Fruit fly (Drosophila melanogaster) whole organism, embryonic: ENCODE measurements around the gene CG6414.

ENCODE experiments used
- BEAF-32 ChIP-seq: fragments of 200-800 bp; sonication (Bioruptor generic); optimal IDR thresholded peaks from 3 replicates; lab custom pipeline; 2017; ENCODE audit warnings: missing biosample characterization, missing genetic modification characterization, mild to moderate bottlenecking, moderate library complexity, missing genetic modification reagents
- BtbVII ChIP-seq: fragments of 200-800 bp; sonication (Bioruptor generic); optimal IDR thresholded peaks from 3 replicates; lab custom pipeline; 2017; ENCODE audit warnings: missing biosample characterization, mild to moderate bottlenecking, missing genetic modification characterization
- Bteb2 ChIP-seq: fragments of 200-800 bp; sonication (Bioruptor generic); optimal IDR thresholded peaks from 2 replicates; lab custom pipeline; 2016; ENCODE audit warnings: missing biosample characterization, missing genetic modification characterization
- CG10267 ChIP-seq: fragments of 200-800 bp; sonication (Bioruptor generic); optimal IDR thresholded peaks from 2 replicates; lab custom pipeline; 2018; ENCODE audit warnings: missing biosample characterization, mild to moderate bottlenecking, missing genetic modification characterization, moderate library complexity
- CG10366 ChIP-seq: fragments of 200-800 bp; sonication (Bioruptor generic); IDR thresholded peaks from 2 replicates; pipeline ENCODE4 v1.3.6; 2022; ENCODE audit warnings: missing biosample characterization, missing genetic modification characterization
- CG10654 ChIP-seq: fragments of 200-800 bp; sonication (Bioruptor generic); optimal IDR thresholded peaks from 2 replicates; lab custom pipeline; 2016; ENCODE audit warnings: missing biosample characterization, missing genetic modification characterization
- CG10979 ChIP-seq: fragments of 200-800 bp; sonication (Bioruptor generic); optimal IDR thresholded peaks from 2 replicates; lab custom pipeline; 2018; ENCODE audit warnings: missing biosample characterization, mild to moderate bottlenecking, missing genetic modification characterization, moderate library complexity
- CG11696 ChIP-seq: fragments of 200-800 bp; sonication (Bioruptor generic); IDR thresholded peaks from 2 replicates; pipeline ENCODE4 v1.3.6; 2022; ENCODE audit warnings: missing biosample characterization, missing genetic modification characterization
- CG11723 ChIP-seq: fragments of 200-800 bp; sonication (Bioruptor generic); optimal IDR thresholded peaks from 2 replicates; lab custom pipeline; 2017; ENCODE audit warnings: missing biosample characterization, mild to moderate bottlenecking, missing genetic modification characterization
- CG13775 ChIP-seq: fragments of 200-800 bp; sonication (Bioruptor generic); optimal IDR thresholded peaks from 3 replicates; lab custom pipeline; 2017; ENCODE audit warnings: missing biosample characterization, mild to moderate bottlenecking, missing genetic modification characterization
- CG14441 ChIP-seq: fragments of 200-800 bp; sonication (Bioruptor generic); IDR thresholded peaks from 2 replicates; pipeline ENCODE4 v1.3.6; 2022; ENCODE audit warnings: missing biosample characterization, missing genetic modification characterization
- CG15011 ChIP-seq: fragments of 200-800 bp; sonication (Bioruptor generic); optimal IDR thresholded peaks from 3 replicates; lab custom pipeline; 2018; ENCODE audit warnings: missing biosample characterization, mild to moderate bottlenecking, missing genetic modification characterization
- CG17328 ChIP-seq: fragments of 200-800 bp; sonication (Bioruptor generic); IDR thresholded peaks from 2 replicates; pipeline ENCODE4 v1.3.6; 2022; ENCODE audit warnings: missing biosample characterization, missing genetic modification characterization
- CG2120 ChIP-seq: fragments of 200-800 bp; sonication (Bioruptor generic); optimal IDR thresholded peaks from 3 replicates; lab custom pipeline; 2016; ENCODE audit warnings: missing biosample characterization, missing genetic modification characterization
- CG2202 ChIP-seq: fragments of 200-800 bp; sonication (Bioruptor generic); optimal IDR thresholded peaks from 2 replicates; lab custom pipeline; 2018; ENCODE audit warnings: missing biosample characterization, mild to moderate bottlenecking, missing genetic modification characterization
- CG31365 ChIP-seq: fragments of 200-800 bp; sonication (Bioruptor generic); optimal IDR thresholded peaks from 2 replicates; lab custom pipeline; 2018; ENCODE audit warnings: missing biosample characterization, mild to moderate bottlenecking, missing genetic modification characterization
- CG31441 ChIP-seq: fragments of 200-800 bp; sonication (Bioruptor generic); IDR thresholded peaks from 2 replicates; pipeline ENCODE4 v1.3.6; 2022; ENCODE audit warnings: missing biosample characterization, missing genetic modification characterization
- CG32772 ChIP-seq: fragments of 200-800 bp; sonication (Bioruptor generic); IDR thresholded peaks from 2 replicates; pipeline ENCODE4 v1.3.6; 2022; ENCODE audit warnings: missing biosample characterization, missing genetic modification characterization
- CG3407 ChIP-seq: fragments of 200-800 bp; sonication (Bioruptor generic); optimal IDR thresholded peaks from 2 replicates; lab custom pipeline; 2018; ENCODE audit warnings: missing biosample characterization, mild to moderate bottlenecking, missing genetic modification characterization
- CG7928 ChIP-seq: fragments of 200-800 bp; sonication (Bioruptor generic); optimal IDR thresholded peaks from 2 replicates; lab custom pipeline; 2017; ENCODE audit warnings: missing biosample characterization, mild to moderate bottlenecking, missing genetic modification characterization
- CG7963 ChIP-seq: fragments of 200-800 bp; sonication (Bioruptor generic); IDR thresholded peaks from 3 replicates; pipeline ENCODE4 v1.3.6; 2022; ENCODE audit warnings: missing biosample characterization, missing genetic modification characterization; ENCODE audit not compliant: partially characterized antibody
- CG8359 ChIP-seq: fragments of 200-800 bp; sonication (Bioruptor generic); optimal IDR thresholded peaks from 2 replicates; lab custom pipeline; 2017; ENCODE audit warnings: missing biosample characterization, mild to moderate bottlenecking, missing genetic modification characterization, borderline replicate concordance
- CG8924 ChIP-seq: fragments of 200-800 bp; optimal IDR thresholded peaks from 3 replicates; lab custom pipeline; 2019; ENCODE audit warnings: missing biosample characterization, mild to moderate bottlenecking, missing genetic modification characterization, moderate library complexity
- CG9727 ChIP-seq: fragments of 200-800 bp; sonication (Bioruptor generic); optimal IDR thresholded peaks from 3 replicates; lab custom pipeline; 2017; ENCODE audit warnings: missing biosample characterization, mild to moderate bottlenecking, missing genetic modification characterization
- CG9797 ChIP-seq: fragments of 200-800 bp; sonication (Bioruptor generic); optimal IDR thresholded peaks from 3 replicates; lab custom pipeline; 2018; ENCODE audit warnings: missing biosample characterization, mild to moderate bottlenecking, missing genetic modification characterization
- Dref ChIP-seq: fragments of 200-800 bp; sonication (Bioruptor generic); IDR thresholded peaks from 2 replicates; pipeline ENCODE4 v1.3.6; 2022; ENCODE audit warnings: missing biosample characterization, missing genetic modification characterization
- Fer2 ChIP-seq: fragments of 200-800 bp; sonication (Bioruptor generic); optimal IDR thresholded peaks from 2 replicates; lab custom pipeline; 2018; ENCODE audit warnings: missing biosample characterization, mild to moderate bottlenecking, missing genetic modification characterization, moderate library complexity
- Nf-YC ChIP-seq: fragments of 200-800 bp; optimal IDR thresholded peaks from 3 replicates; lab custom pipeline; 2019; ENCODE audit warnings: missing biosample characterization, mild to moderate bottlenecking, missing genetic modification characterization, moderate library complexity
- Spps ChIP-seq: fragments of 200-800 bp; sonication (Bioruptor generic); optimal IDR thresholded peaks from 2 replicates; lab custom pipeline; 2018; ENCODE audit warnings: missing biosample characterization, mild to moderate bottlenecking, missing genetic modification characterization
- Sry-δ ChIP-seq: fragments of 200-800 bp; sonication (Bioruptor generic); optimal IDR thresholded peaks from 2 replicates; lab custom pipeline; 2016; ENCODE audit warnings: missing biosample characterization, missing genetic modification characterization
- br ChIP-seq: fragments of >200 bp; optimal IDR thresholded peaks from 2 replicates; lab custom pipeline; 2017
- corto ChIP-seq: fragments of 200-800 bp; sonication (Bioruptor generic); optimal IDR thresholded peaks from 2 replicates; lab custom pipeline; 2016; ENCODE audit warnings: missing biosample characterization, mild to moderate bottlenecking, missing genetic modification characterization, moderate library complexity
- danr ChIP-seq: fragments of 200-800 bp; sonication (Bioruptor generic); IDR thresholded peaks from 2 replicates; pipeline ENCODE4 v1.3.6; 2022; ENCODE audit warnings: missing biosample characterization, missing genetic modification characterization
- fd3F ChIP-seq: fragments of 200-800 bp; sonication (Bioruptor generic); optimal IDR thresholded peaks from 2 replicates; lab custom pipeline; 2018; ENCODE audit warnings: missing biosample characterization, mild to moderate bottlenecking, missing genetic modification characterization, moderate library complexity
- gce ChIP-seq: fragments of 200-800 bp; sonication (Bioruptor generic); IDR thresholded peaks from 3 replicates; pipeline ENCODE4 v1.3.6; 2022; ENCODE audit warnings: missing biosample characterization, missing genetic modification characterization
- gcm ChIP-seq: fragments of 200-800 bp; sonication (Bioruptor generic); optimal IDR thresholded peaks from 2 replicates; lab custom pipeline; 2019; ENCODE audit warnings: missing biosample characterization, mild to moderate bottlenecking, missing genetic modification characterization, moderate library complexity
- gcm2 ChIP-seq: fragments of 200-800 bp; sonication (Bioruptor generic); optimal IDR thresholded peaks from 2 replicates; lab custom pipeline; 2016; ENCODE audit warnings: missing biosample characterization, missing genetic modification characterization
- h ChIP-seq: fragments of >200 bp; optimal IDR thresholded peaks from 2 replicates; lab custom pipeline; 2017
- hkb ChIP-seq, 2 experiments: fragments of 200-800 bp in 1 of 2; fragments of >200 bp in 1 of 2; sonication (Bioruptor generic) in 1 of 2; IDR thresholded peaks in 1 of 2; optimal IDR thresholded peaks in 1 of 2; 2 replicates each; pipeline versions ENCODE4 v1.3.6 to Lab custom; 2017 to 2022; ENCODE audit warnings: missing biosample characterization in 1 of 2, missing genetic modification characterization in 1 of 2
- hth ChIP-seq: fragments of >200 bp; optimal IDR thresholded peaks from 2 replicates; lab custom pipeline; 2017; ENCODE audit warnings: inconsistent platforms
- mirr ChIP-seq: fragments of 200-800 bp; sonication (Bioruptor generic); optimal IDR thresholded peaks from 3 replicates; lab custom pipeline; 2018; ENCODE audit warnings: missing biosample characterization, mild to moderate bottlenecking, missing genetic modification characterization
- pan ChIP-seq, 4 experiments: fragments of >200 bp in 3 of 4; fragments of 200-800 bp in 1 of 4; sonication (Bioruptor generic) in 1 of 4; optimal IDR thresholded peaks in 3 of 4; IDR thresholded peaks in 1 of 4; 2 replicates each; pipeline versions ENCODE4 v1.3.6 to Lab custom; 2017 to 2022; ENCODE audit warnings: missing biosample characterization in 2 of 4, missing genetic modification characterization in 2 of 4, mixed read lengths in 1 of 4
- pho ChIP-seq: fragments of 200-800 bp; sonication (Bioruptor generic); optimal IDR thresholded peaks from 2 replicates; lab custom pipeline; 2016; ENCODE audit warnings: missing biosample characterization, missing genetic modification characterization
- pnt ChIP-seq: fragments of 200-800 bp; sonication (Bioruptor generic); optimal IDR thresholded peaks from 3 replicates; lab custom pipeline; 2016; ENCODE audit warnings: missing biosample characterization, missing genetic modification characterization
- pros ChIP-seq: fragments of 200-800 bp; sonication (Bioruptor generic); optimal IDR thresholded peaks from 3 replicates; lab custom pipeline; 2019; ENCODE audit warnings: missing biosample characterization, mild to moderate bottlenecking, missing genetic modification characterization, moderate library complexity
- psq ChIP-seq: fragments of 200-800 bp; sonication (Bioruptor generic); optimal IDR thresholded peaks from 2 replicates; lab custom pipeline; 2017; ENCODE audit warnings: missing biosample characterization, missing genetic modification characterization
- row ChIP-seq: fragments of 200-800 bp; sonication (Bioruptor generic); IDR thresholded peaks from 3 replicates; pipeline ENCODE4 v1.3.6; 2022; ENCODE audit warnings: missing biosample characterization, missing genetic modification characterization
- sim ChIP-seq: fragments of 200-800 bp; sonication (Bioruptor generic); IDR thresholded peaks from 2 replicates; pipeline ENCODE4 v1.3.6; 2022; ENCODE audit warnings: missing biosample characterization, missing genetic modification characterization
- sr ChIP-seq: fragments of 200-800 bp; sonication (Bioruptor generic); IDR thresholded peaks from 3 replicates; pipeline ENCODE4 v1.3.6; 2022; ENCODE audit warnings: missing biosample characterization, missing genetic modification characterization
- ssp ChIP-seq: fragments of 200-800 bp; sonication (Bioruptor generic); IDR thresholded peaks from 2 replicates; pipeline ENCODE4 v1.3.6; 2022; ENCODE audit warnings: missing biosample characterization, missing genetic modification characterization

Gene CG6414

dm6 chrX:3968346-3969044 is 2.7 kb downstream of the CG6414 start, which contains the start of gene CG6428 (continued):
- no peak for TF ChIP-seq fd3F (GFP tag; lab: Kevin White, UChicago)
- no peak for TF ChIP-seq pan (optimal IDR thresholded peaks at IDR 0.05; lab: Kevin White, UChicago)
- TF ChIP-seq pan (GFP tag; optimal IDR thresholded peaks at IDR 0.05 in 1 of 2, IDR thresholded peaks at IDR 0.05 in 1 of 2), result no peak
- no peak for TF ChIP-seq pnt (GFP tag; lab: Kevin White, UChicago)
- peak; percentile 21 for TF ChIP-seq BtbVII
- TF ChIP-seq CG8924 (tag; lab: Kevin White, UChicago), result peak; percentile 42
- no peak for TF ChIP-seq hth (lab: Kevin White, UChicago)
- TF ChIP-seq BEAF-32 (GFP tag; lab: Kevin White, UChicago), result peak; percentile 68
- TF ChIP-seq CG11696, result no peak
- peak; percentile 50 for TF ChIP-seq CG13775 (GFP tag; lab: Kevin White, UChicago)
- no peak for TF ChIP-seq CG17328 (GFP tag; lab: Robert Waterston, UW)
- TF ChIP-seq CG2120 (GFP tag; lab: Kevin White, UChicago), result peak; percentile 56
- peak; percentile 40 for TF ChIP-seq CG7928 (GFP tag; lab: Kevin White, UChicago)
- TF ChIP-seq CG2202, result no peak
- peak; percentile 54; the same call in 2 of the 3 replicates for TF ChIP-seq row (GFP tag; lab: Robert Waterston, UW)
- TF ChIP-seq br (lab: Kevin White, UChicago), result no peak
- TF ChIP-seq h, result no peak
- no peak for TF ChIP-seq CG11723 (GFP tag; lab: Kevin White, UChicago)
- TF ChIP-seq hkb (optimal IDR thresholded peaks at IDR 0.05; lab: Kevin White, UChicago), result no peak
- TF ChIP-seq hkb (GFP tag; IDR thresholded peaks at IDR 0.05; lab: Robert Waterston, UW), result no peak
- no peak for TF ChIP-seq Bteb2 (GFP tag; lab: Kevin White, UChicago)
- peak; percentile 55 for TF ChIP-seq mirr (GFP tag; lab: Kevin White, UChicago)
- TF ChIP-seq CG10654 (GFP tag; lab: Kevin White, UChicago), result peak; percentile 32
- TF ChIP-seq gce (GFP tag; lab: Robert Waterston, UW), result no peak
- TF ChIP-seq gcm2 (GFP tag; lab: Kevin White, UChicago), result no peak
- TF ChIP-seq CG15011 (GFP tag; lab: Kevin White, UChicago), result no peak
- peak; percentile 14 for TF ChIP-seq CG10979 (tag; lab: Kevin White, UChicago)
- TF ChIP-seq CG31365 (tag; lab: Kevin White, UChicago), result no peak
- no peak for TF ChIP-seq CG32772 (GFP tag; lab: Robert Waterston, UW)
- TF ChIP-seq CG31441, result no peak; the same call in 1 of the 2 replicates
- TF ChIP-seq CG10366 (GFP tag; lab: Robert Waterston, UW), result no peak; the same call in 1 of the 2 replicates
- TF ChIP-seq Fer2 (tag; lab: Kevin White, UChicago), result no peak
- TF ChIP-seq pho (GFP tag; lab: Kevin White, UChicago), result no peak
- no peak for TF ChIP-seq sr (GFP tag; lab: Robert Waterston, UW)
- no peak for TF ChIP-seq psq
- TF ChIP-seq sim (GFP tag; lab: Robert Waterston, UW), result no peak
- TF ChIP-seq CG9797, result peak; percentile 28
- no peak for TF ChIP-seq gcm (GFP tag; lab: Kevin White, UChicago)
- TF ChIP-seq Spps (tag; lab: Kevin White, UChicago), result no peak
- TF ChIP-seq CG3407 (GFP tag; lab: Kevin White, UChicago), result no peak
- peak; percentile 19; the same call in 1 of the 2 replicates for TF ChIP-seq ssp (GFP tag; lab: Robert Waterston, UW)
- TF ChIP-seq corto, result no peak
- peak; percentile 79 for TF ChIP-seq Nf-YC
- peak; percentile 93 for TF ChIP-seq CG10267
- TF ChIP-seq pros (GFP tag; lab: Kevin White, UChicago), result no peak
- TF ChIP-seq CG8359 (GFP tag; lab: Kevin White, UChicago), result no peak
- TF ChIP-seq Dref (GFP tag; lab: Robert Waterston, UW), result peak; percentile 64
- peak; percentile 66 for TF ChIP-seq Sry-δ (GFP tag; lab: Kevin White, UChicago)
- no peak for TF ChIP-seq CG14441 (GFP tag; lab: Robert Waterston, UW)
- TF ChIP-seq CG9727, result peak; percentile 10
- no peak for TF ChIP-seq danr (GFP tag; lab: Robert Waterston, UW)
- TF ChIP-seq CG7963 (GFP tag; lab: Robert Waterston, UW), result no peak
